Fruit fly (Drosophila melanogaster): Measurements from ENCODE around the gene CG31664.

The CG31664 gene

dm6 chr2L:1836238-1836637, 9.9 kb upstream of the CG31664 start, which contains the start of gene wry:
Gene wry, plus strand, starts transcription at chr2L:1836538.
- TF ChIP-seq CG12605 (GFP tag; IDR thresholded peaks at IDR 0.05) (peak; percentile 37; the same call in 1 of the 2 replicates), CG10348 (GFP tag; IDR thresholded peaks at IDR 0.05) (no peak)

dm6 chr2L:1832465-1832864, 6.2 kb upstream of the CG31664 start, which contains the start of gene c-cup:
Gene c-cup, minus strand, starts transcription at chr2L:1832565.
- TF ChIP-seq Pif1A (GFP tag; optimal IDR thresholded peaks at IDR 0.05) (no peak), Snoo (tag; optimal IDR thresholded peaks at IDR 0.05) (no peak), CG13204 (GFP tag; optimal IDR thresholded peaks at IDR 0.05) (no peak), Pif1B (GFP tag; optimal IDR thresholded peaks at IDR 0.05) (no peak), CG17806 (tag; optimal IDR thresholded peaks at IDR 0.05) (no peak)

- TF ChIP-seq gl (tag; optimal IDR thresholded peaks at IDR 0.05) (no peak), CG10348 (GFP tag; IDR thresholded peaks at IDR 0.05) (no peak), CG13204 (GFP tag; optimal IDR thresholded peaks at IDR 0.05) (no peak), Pif1B (GFP tag; optimal IDR thresholded peaks at IDR 0.05) (no peak), Snoo (tag; optimal IDR thresholded peaks at IDR 0.05) (no peak), CG4496 (GFP tag; IDR thresholded peaks at IDR 0.05) (no peak), CG15710 (tag; optimal IDR thresholded peaks at IDR 0.05) (no peak), CG34367 (tag; optimal IDR thresholded peaks at IDR 0.05) (no peak), D1 (tag; optimal IDR thresholded peaks at IDR 0.05) (no peak), CG14655 (GFP tag; optimal IDR thresholded peaks at IDR 0.05) (no peak), CG32121 (GFP tag; IDR thresholded peaks at IDR 0.05) (no peak), rn (GFP tag; IDR thresholded peaks at IDR 0.05) (no peak)
Observed at dm6 chr2L:1828282-1828681, 2.0 kb upstream of the CG31664 start.

dm6 chr2L:1823231-1823630, 3.1 kb downstream of the CG31664 start, which contains the start of gene CG31933:
Gene CG31933, minus strand, starts transcription at chr2L:1823331.
- no peak for TF ChIP-seq fd96Ca (GFP tag; IDR thresholded peaks at IDR 0.05)
- TF ChIP-seq CG14655 (GFP tag; optimal IDR thresholded peaks at IDR 0.05): no peak
- no peak for TF ChIP-seq CG32121 (GFP tag; IDR thresholded peaks at IDR 0.05)
- no peak for TF ChIP-seq CG9948 (tag; optimal IDR thresholded peaks at IDR 0.05)
- no peak for TF ChIP-seq EcR (GFP tag; optimal IDR thresholded peaks at IDR 0.05)

dm6 chr2L:1794817-1795216, 31.5 kb downstream of the CG31664 start, which contains the start of gene Gr22a:
Gene Gr22a, minus strand, starts transcription at chr2L:1794917.
- no peak for TF ChIP-seq CG15710 (tag; optimal IDR thresholded peaks at IDR 0.05)
- no peak for TF ChIP-seq D1 (tag; optimal IDR thresholded peaks at IDR 0.05)
- no peak for TF ChIP-seq EcR (GFP tag; optimal IDR thresholded peaks at IDR 0.05)
- no peak for TF ChIP-seq CG9948 (tag; optimal IDR thresholded peaks at IDR 0.05)
- TF ChIP-seq CG8159 (tag; optimal IDR thresholded peaks at IDR 0.05): no peak
- TF ChIP-seq rn (GFP tag; IDR thresholded peaks at IDR 0.05): no peak
- no peak for TF ChIP-seq CG13204 (GFP tag; optimal IDR thresholded peaks at IDR 0.05)
- no peak for TF ChIP-seq Ets98B (GFP tag; IDR thresholded peaks at IDR 0.05)
- TF ChIP-seq CG4496 (GFP tag; IDR thresholded peaks at IDR 0.05): no peak
- no peak for TF ChIP-seq Pif1B (GFP tag; optimal IDR thresholded peaks at IDR 0.05)
- no peak for TF ChIP-seq CG10348 (GFP tag; IDR thresholded peaks at IDR 0.05)
- TF ChIP-seq gl (tag; optimal IDR thresholded peaks at IDR 0.05): no peak
- TF ChIP-seq Snoo (tag; optimal IDR thresholded peaks at IDR 0.05): no peak
- no peak for TF ChIP-seq CG17806 (tag; optimal IDR thresholded peaks at IDR 0.05)
- no peak for TF ChIP-seq fd96Ca (GFP tag; IDR thresholded peaks at IDR 0.05)
- TF ChIP-seq CG8301 (tag; optimal IDR thresholded peaks at IDR 0.05): no peak
- TF ChIP-seq CG32121 (GFP tag; IDR thresholded peaks at IDR 0.05): no peak

dm6 chr2L:1793168-1793567, 33.1 kb downstream of the CG31664 start, which contains the start of gene Gr22b:
Gene Gr22b, minus strand, starts transcription at chr2L:1793268.
- TF ChIP-seq CG17806 (tag; optimal IDR thresholded peaks at IDR 0.05) (no peak), CG12605 (GFP tag; IDR thresholded peaks at IDR 0.05) (no peak), fd96Ca (GFP tag; IDR thresholded peaks at IDR 0.05) (no peak), CG10348 (GFP tag; IDR thresholded peaks at IDR 0.05) (no peak), Ets98B (GFP tag; IDR thresholded peaks at IDR 0.05) (no peak), gl (tag; optimal IDR thresholded peaks at IDR 0.05) (no peak), CG4496 (GFP tag; IDR thresholded peaks at IDR 0.05) (no peak), CG13204 (GFP tag; optimal IDR thresholded peaks at IDR 0.05) (no peak), Snoo (tag; optimal IDR thresholded peaks at IDR 0.05) (no peak), CG8301 (tag; optimal IDR thresholded peaks at IDR 0.05) (no peak), Pif1B (GFP tag; optimal IDR thresholded peaks at IDR 0.05) (no peak), CG34367 (tag; optimal IDR thresholded peaks at IDR 0.05) (no peak), CG14655 (GFP tag; optimal IDR thresholded peaks at IDR 0.05) (no peak), Pif1A (GFP tag; optimal IDR thresholded peaks at IDR 0.05) (no peak), CG15710 (tag; optimal IDR thresholded peaks at IDR 0.05) (no peak), EcR (GFP tag; optimal IDR thresholded peaks at IDR 0.05) (no peak), CG9948 (tag; optimal IDR thresholded peaks at IDR 0.05) (no peak), D1 (tag; optimal IDR thresholded peaks at IDR 0.05) (no peak)

dm6 chr2L:1791723-1792122, 34.6 kb downstream of the CG31664 start, which contains the start of gene Gr22c:
Gene Gr22c, minus strand, starts transcription at chr2L:1791823.
- no peak for TF ChIP-seq CG4496 (GFP tag; IDR thresholded peaks at IDR 0.05)
- TF ChIP-seq CG8301 (tag; optimal IDR thresholded peaks at IDR 0.05): no peak
- TF ChIP-seq CG10348 (GFP tag; IDR thresholded peaks at IDR 0.05): no peak
- no peak for TF ChIP-seq Pif1B (GFP tag; optimal IDR thresholded peaks at IDR 0.05)
- TF ChIP-seq CG17806 (tag; optimal IDR thresholded peaks at IDR 0.05): no peak
- no peak for TF ChIP-seq Ets98B (GFP tag; IDR thresholded peaks at IDR 0.05)
- TF ChIP-seq CG14655 (GFP tag; optimal IDR thresholded peaks at IDR 0.05): no peak
- no peak for TF ChIP-seq CG15710 (tag; optimal IDR thresholded peaks at IDR 0.05)
- TF ChIP-seq EcR (GFP tag; optimal IDR thresholded peaks at IDR 0.05): no peak
- no peak for TF ChIP-seq CG9948 (tag; optimal IDR thresholded peaks at IDR 0.05)
